Worm (Caenorhabditis elegans) whole organism, early embryonic: ENCODE results near the gene marc-1.

Experiments used
- ama-1 ChIP-seq: fragments of 150-350 bp; optimal IDR thresholded peaks from 2 replicates; lab custom pipeline; 2014
- flt-1 ChIP-seq: fragments of 200-800 bp; sonication (Bioruptor generic); IDR thresholded peaks from 2 replicates; pipeline ENCODE4 v1.3.6; 2022; ENCODE audit warnings: missing genetic modification characterization, missing compliant biosample characterization
- scrt-1 ChIP-seq: fragments of 200-800 bp; sonication (Bioruptor generic); IDR thresholded peaks from 2 replicates; pipeline ENCODE4 v1.3.6; 2022; ENCODE audit warnings: missing genetic modification characterization, missing compliant biosample characterization
- tbx-11 ChIP-seq: fragments of 200-800 bp; sonication (Bioruptor generic); IDR thresholded peaks from 2 replicates; pipeline ENCODE4 v1.3.6; 2022; ENCODE audit warnings: missing genetic modification characterization, missing compliant biosample characterization

- TF ChIP-seq flt-1 (GFP tag; lab: Robert Waterston, UW) (no peak), tbx-11 (GFP tag; lab: Robert Waterston, UW) (no peak), scrt-1 (GFP tag; lab: Robert Waterston, UW) (no peak), ama-1 (lab: Kevin White, UChicago) (no peak)
Observed at ce11 chrV:9750308-9750707, 10.8 kb downstream of the marc-1 start, which contains the start of gene F58E6.4.
